Worm (Caenorhabditis elegans) whole organism, early embryonic: ENCODE measurements around the gene lurp-1.
"Not testable (repeated sequence)": the region's sequence is repeated elsewhere in the genome, so short reads cannot be mapped to it uniquely, and the experiment has no call there.

Source experiments
- B0310.2 ChIP-seq: sonication (generic microtip); optimal IDR thresholded peaks from 2 replicates; lab custom pipeline; 2016; ENCODE audit warnings: mild to moderate bottlenecking, missing genetic modification characterization, missing compliant biosample characterization
- F13C5.2 ChIP-seq: sonication (generic microtip); optimal IDR thresholded peaks from 2 replicates; lab custom pipeline; 2017; ENCODE audit warnings: mild to moderate bottlenecking, missing genetic modification characterization, inconsistent platforms, missing compliant biosample characterization
- aly-1 ChIP-seq: sonication (generic microtip); optimal IDR thresholded peaks from 2 replicates; lab custom pipeline; 2016; ENCODE audit warnings: missing genetic modification characterization, missing compliant biosample characterization
- ama-1 ChIP-seq: fragments of 150-350 bp; optimal IDR thresholded peaks from 2 replicates; lab custom pipeline; 2014
- ceh-13 ChIP-seq: fragments of 200-800 bp; sonication (Bioruptor generic); optimal IDR thresholded peaks from 2 replicates; lab custom pipeline; 2018; ENCODE audit warnings: mild to moderate bottlenecking, missing genetic modification characterization, missing compliant biosample characterization
- ceh-36 ChIP-seq: sonication (generic microtip); optimal IDR thresholded peaks from 2 replicates; lab custom pipeline; 2016; ENCODE audit warnings: missing genetic modification characterization, inconsistent platforms, missing compliant biosample characterization
- ets-7 ChIP-seq: sonication (generic microtip); optimal IDR thresholded peaks from 2 replicates; lab custom pipeline; 2016; ENCODE audit warnings: missing genotype, missing genetic modification characterization, missing compliant biosample characterization
- flt-1 ChIP-seq: fragments of 200-800 bp; sonication (Bioruptor generic); IDR thresholded peaks from 2 replicates; pipeline ENCODE4 v1.3.6; 2022; ENCODE audit warnings: missing genetic modification characterization, missing compliant biosample characterization
- hmbx-1 ChIP-seq: sonication (generic microtip); optimal IDR thresholded peaks from 2 replicates; lab custom pipeline; 2016; ENCODE audit warnings: mild to moderate bottlenecking, missing genetic modification characterization, missing compliant biosample characterization
- hmg-4 ChIP-seq: fragments of 200-800 bp; sonication (Bioruptor generic); optimal IDR thresholded peaks from 2 replicates; lab custom pipeline; 2018; ENCODE audit warnings: mild to moderate bottlenecking, missing genetic modification characterization, missing compliant biosample characterization
- hnd-1 ChIP-seq: sonication (generic microtip); optimal IDR thresholded peaks from 2 replicates; lab custom pipeline; 2016; ENCODE audit warnings: missing genetic modification characterization, missing compliant biosample characterization
- pes-1 ChIP-seq: fragments of 200-800 bp; sonication (Bioruptor generic); IDR thresholded peaks from 2 replicates; pipeline ENCODE4 v1.3.6; 2022; ENCODE audit warnings: missing genetic modification reagents, missing genetic modification characterization, missing compliant biosample characterization
- scrt-1 ChIP-seq: fragments of 200-800 bp; sonication (Bioruptor generic); IDR thresholded peaks from 2 replicates; pipeline ENCODE4 v1.3.6; 2022; ENCODE audit warnings: missing genetic modification characterization, missing compliant biosample characterization
- sea-1 ChIP-seq: fragments of 200-800 bp; sonication (Bioruptor generic); conservative IDR thresholded peaks from 2 replicates; pipeline ENCODE4 v1.3.6; 2022; ENCODE audit warnings: missing genetic modification characterization, missing compliant biosample characterization
- tbx-11 ChIP-seq: fragments of 200-800 bp; sonication (Bioruptor generic); IDR thresholded peaks from 2 replicates; pipeline ENCODE4 v1.3.6; 2022; ENCODE audit warnings: missing genetic modification characterization, missing compliant biosample characterization
- tbx-37 ChIP-seq: fragments of 200-800 bp; sonication (Bioruptor generic); conservative IDR thresholded peaks from 2 replicates; pipeline ENCODE4 v1.3.6; 2022; ENCODE audit warnings: missing genetic modification reagents, missing genetic modification characterization, missing compliant biosample characterization
- tra-4 ChIP-seq: sonication (generic microtip); optimal IDR thresholded peaks from 2 replicates; lab custom pipeline; 2017; ENCODE audit warnings: missing genetic modification characterization, missing compliant biosample characterization

lurp-1 gene

ce11 chrII:10918293-10918756 is 37.6 kb downstream of the lurp-1 start, which contains the start of gene tba-4:
Gene tba-4, plus strand, starts transcription at chrII:10918706.
- no peak for TF ChIP-seq tbx-11 (GFP tag; lab: Robert Waterston, UW)
- TF ChIP-seq hmg-4 (GFP tag; lab: Kevin White, UChicago) = no peak
- TF ChIP-seq aly-1 = no peak
- no peak for TF ChIP-seq hnd-1 (tag; lab: Kevin White, UChicago)
- TF ChIP-seq ama-1 = no peak
- TF ChIP-seq ceh-13 (GFP tag; lab: Kevin White, UChicago) = no peak
- no peak for TF ChIP-seq B0310.2 (tag; lab: Kevin White, UChicago)
- no peak for TF ChIP-seq tbx-37
- TF ChIP-seq tra-4 (tag; lab: Kevin White, UChicago) = no peak

- TF ChIP-seq pes-1, ceh-36, ama-1: not testable (repeated sequence)
These were observed 42.1 kb downstream of the lurp-1 start, which contains the start of gene Y19D2B.1 for ce11 chrII:10922874-10923273. Gene Y19D2B.1, minus strand, starts transcription at chrII:10922974.

ce11 chrII:10923948-10924347 is 43.2 kb downstream of the lurp-1 start, which contains the start of gene Y19D2B.2:
Gene Y19D2B.2, plus strand, starts transcription at chrII:10924248.
- TF ChIP-seq tbx-37 (no peak), flt-1 (GFP tag; lab: Robert Waterston, UW) (no peak), hmg-4 (GFP tag; lab: Kevin White, UChicago) (no peak), B0310.2 (tag; lab: Kevin White, UChicago) (no peak), tbx-11 (GFP tag; lab: Robert Waterston, UW) (no peak), sea-1 (GFP tag; lab: Robert Waterston, UW) (no peak), hnd-1 (tag; lab: Kevin White, UChicago) (no peak), scrt-1 (no peak), hmbx-1 (tag; lab: Kevin White, UChicago) (no peak), pes-1 (no peak), tra-4 (tag; lab: Kevin White, UChicago) (no peak), ceh-36 (no peak), ama-1 (no peak)

- no peak for TF ChIP-seq scrt-1
- no peak for TF ChIP-seq ceh-36
- no peak for TF ChIP-seq tbx-37
- TF ChIP-seq tbx-11 (GFP tag; lab: Robert Waterston, UW) = no peak
- no peak for TF ChIP-seq aly-1
- TF ChIP-seq ama-1 = no peak
- TF ChIP-seq ets-7 (tag; lab: Kevin White, UChicago) = no peak
These were observed 43.9 kb downstream of the lurp-1 start for ce11 chrII:10924669-10925068.

- no peak for TF ChIP-seq tbx-11 (GFP tag; lab: Robert Waterston, UW)
- TF ChIP-seq F13C5.2 (tag; lab: Kevin White, UChicago) = no peak
These were observed 45.3 kb downstream of the lurp-1 start, which contains the start of gene metr-1 for ce11 chrII:10925804-10926570. Gene metr-1, plus strand, starts transcription at chrII:10926561.

- TF ChIP-seq scrt-1 (no peak), sea-1 (GFP tag; lab: Robert Waterston, UW) (no peak), F13C5.2 (tag; lab: Kevin White, UChicago) (no peak), pes-1 (no peak), ceh-36 (no peak), hmg-4 (GFP tag; lab: Kevin White, UChicago) (no peak), tbx-37 (no peak)
These were observed 50.2 kb downstream of the lurp-1 start for ce11 chrII:10930678-10931650.
